Fruit fly (Drosophila melanogaster): ENCODE results near the gene CG12983.

The CG12983 gene

DNA sequence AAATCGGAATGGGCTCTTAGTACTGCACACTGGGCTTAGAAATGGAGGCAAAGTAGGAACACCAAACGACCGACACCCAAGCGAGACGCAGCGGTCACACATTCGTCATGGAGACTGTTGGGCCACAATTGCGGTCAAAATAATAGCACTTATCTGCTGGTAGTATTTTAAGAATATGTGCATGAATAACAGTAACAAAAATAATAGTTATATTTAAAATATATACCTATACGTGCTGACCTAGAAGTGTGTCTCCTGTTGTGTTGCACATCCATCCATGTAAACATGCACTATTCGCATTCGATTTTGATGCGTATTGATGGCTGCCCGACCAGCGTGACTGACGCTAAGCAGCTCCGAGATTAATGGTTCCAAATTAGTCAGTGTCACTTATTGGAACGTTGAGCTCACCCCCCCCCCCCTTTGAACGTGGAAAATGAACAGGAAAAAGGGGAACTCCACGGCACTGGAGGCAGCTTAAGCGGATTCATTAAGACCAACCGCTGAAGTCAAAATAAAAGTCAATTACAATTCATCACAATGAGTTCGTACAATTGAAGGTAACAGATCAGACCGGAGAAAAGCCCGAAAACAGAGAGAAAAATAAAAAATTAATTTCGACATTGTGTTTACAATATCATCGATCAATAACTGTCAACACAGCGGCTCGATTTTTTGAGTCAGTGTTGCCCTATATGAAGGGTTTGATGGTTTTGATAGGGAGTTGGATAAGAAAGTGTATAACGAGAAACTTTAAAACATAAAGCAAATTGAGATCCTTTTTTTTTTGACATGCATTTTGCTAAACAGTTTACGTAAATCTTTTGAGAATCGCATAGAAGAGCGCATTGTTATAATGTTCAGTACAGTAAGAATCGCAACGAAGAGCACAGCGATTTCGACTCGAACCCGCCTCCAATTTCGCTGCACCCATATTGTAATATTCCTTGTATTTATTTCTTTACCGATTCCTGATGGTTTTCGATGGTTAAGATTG is 13.6 kb downstream of the CG12983 start (continued):
- TF ChIP-seq gsb-n (tag; optimal IDR thresholded peaks at IDR 0.05), result peak; percentile 46
- TF ChIP-seq Gug (GFP tag; IDR thresholded peaks at IDR 0.05), result no peak
- no peak for TF ChIP-seq phol (tag; optimal IDR thresholded peaks at IDR 0.05)
- no peak for TF ChIP-seq tin (GFP tag; optimal IDR thresholded peaks at IDR 0.05)
- 0 out of 3 replicates have a peak, but pooled peaks have one; percentile 29 for TF ChIP-seq H15 (GFP tag; IDR thresholded peaks at IDR 0.05)
- peak in 1 of 2 experiments; percentile 22 for TF ChIP-seq eve (GFP tag; optimal IDR thresholded peaks at IDR 0.05)
- no peak for TF ChIP-seq Dip3 (GFP tag; optimal IDR thresholded peaks at IDR 0.05)
- TF ChIP-seq D19B (GFP tag; optimal IDR thresholded peaks at IDR 0.05), result no peak
- TF ChIP-seq Oli (tag; optimal IDR thresholded peaks at IDR 0.05), result peak; percentile 11

dm6 chr3L:20952121-20952487 is 14.5 kb downstream of the CG12983 start:
- no peak for TF ChIP-seq Poxn (GFP tag; IDR thresholded peaks at IDR 0.05)
- peak; percentile 12 for TF ChIP-seq nom (GFP tag; optimal IDR thresholded peaks at IDR 0.05)
- TF ChIP-seq Drgx (GFP tag; IDR thresholded peaks at IDR 0.05), result 0 out of 2 replicates have a peak, but pooled peaks have one; percentile 8
- no peak for TF ChIP-seq tio (GFP tag; optimal IDR thresholded peaks at IDR 0.05)
- TF ChIP-seq lbe (GFP tag; optimal IDR thresholded peaks at IDR 0.05), result peak; percentile 5
- TF ChIP-seq bsh (GFP tag; optimal IDR thresholded peaks at IDR 0.05), result peak in 1 of 2 experiments; percentile 13

dm6 chr3L:20951477-20952120 is 15.0 kb downstream of the CG12983 start:
- TF ChIP-seq nom (GFP tag; optimal IDR thresholded peaks at IDR 0.05), result peak; percentile 32
- TF ChIP-seq Ets65A (GFP tag), result peak; percentile 61
- 0 out of 2 replicates have a peak, but pooled peaks have one; percentile 15 for TF ChIP-seq Dref (GFP tag; IDR thresholded peaks at IDR 0.05)
- no peak for TF ChIP-seq CG18599 (GFP tag; optimal IDR thresholded peaks at IDR 0.05)
- no peak for TF ChIP-seq dpn (GFP tag; optimal IDR thresholded peaks at IDR 0.05)
- TF ChIP-seq bsh (GFP tag; optimal IDR thresholded peaks at IDR 0.05), result peak in 1 of 2 experiments; percentile 73
- no peak for TF ChIP-seq psq (GFP tag; optimal IDR thresholded peaks at IDR 0.05)
- TF ChIP-seq Drgx (GFP tag; IDR thresholded peaks at IDR 0.05), result peak; percentile 84
- peak; percentile 49 for TF ChIP-seq sens (GFP tag)
- TF ChIP-seq Med (GFP tag), result peak; percentile 37
- peak; percentile 24 for TF ChIP-seq corto (GFP tag; optimal IDR thresholded peaks at IDR 0.05)
- no peak for TF ChIP-seq CG4328 (GFP tag; optimal IDR thresholded peaks at IDR 0.05)
- no peak for TF ChIP-seq gt (GFP tag; IDR thresholded peaks at IDR 0.05)
- TF ChIP-seq lov (optimal IDR thresholded peaks at IDR 0.05), result no peak
- peak; percentile 38; the same call in 1 of the 3 replicates for TF ChIP-seq lov (GFP tag; IDR thresholded peaks at IDR 0.05)
- 0 out of 2 replicates have a peak, but pooled peaks have one; percentile 10 for TF ChIP-seq Ptx1 (GFP tag; IDR thresholded peaks at IDR 0.05)
- TF ChIP-seq pb (GFP tag; optimal IDR thresholded peaks at IDR 0.05), result no peak
- no peak for TF ChIP-seq phol (tag; optimal IDR thresholded peaks at IDR 0.05)
- no peak for TF ChIP-seq CG9609 (GFP tag; optimal IDR thresholded peaks at IDR 0.05)
- no peak for TF ChIP-seq Hand (GFP tag; optimal IDR thresholded peaks at IDR 0.05)
- TF ChIP-seq lbe (GFP tag; optimal IDR thresholded peaks at IDR 0.05), result peak; percentile 41
- TF ChIP-seq pita (GFP tag; optimal IDR thresholded peaks at IDR 0.05), result no peak
- TF ChIP-seq sim (GFP tag; IDR thresholded peaks at IDR 0.05), result no peak
- TF ChIP-seq Hsf (GFP tag; optimal IDR thresholded peaks at IDR 0.05), result no peak
